Worm (Caenorhabditis elegans): ENCODE data around the gene Y39B6A.1.
A peak's percentile ranks its signal among the peaks of the same experiment; 100 is the strongest.

Y39B6A.1 gene

DNA sequence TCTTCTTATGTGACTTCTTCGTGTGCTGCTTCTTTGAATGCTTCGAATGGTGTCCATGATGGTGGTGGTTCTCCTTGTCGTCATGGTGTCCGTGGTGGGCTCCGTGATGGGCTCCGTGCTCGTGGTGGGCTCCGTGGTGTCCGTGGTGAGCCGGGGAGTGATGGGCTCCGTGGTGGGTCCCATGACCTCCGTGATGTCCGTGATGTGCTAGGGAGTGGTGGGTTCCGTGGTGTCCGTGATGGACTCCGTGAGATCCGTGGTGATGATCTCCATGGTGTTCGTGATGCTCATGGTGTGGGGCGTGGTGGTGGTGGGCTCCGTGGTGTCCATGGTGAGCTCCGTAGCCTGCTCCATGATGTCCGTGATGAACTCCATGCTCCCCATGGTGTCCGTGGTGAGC is 2.2 kb downstream of the Y39B6A.1 start:
- TF ChIP-seq W03F9.2 (tag; optimal IDR thresholded peaks at IDR 0.05) (no peak), dao-5 (tag; optimal IDR thresholded peaks at IDR 0.05) (no peak), him-1 (tag; optimal IDR thresholded peaks at IDR 0.05) (no peak)

DNA sequence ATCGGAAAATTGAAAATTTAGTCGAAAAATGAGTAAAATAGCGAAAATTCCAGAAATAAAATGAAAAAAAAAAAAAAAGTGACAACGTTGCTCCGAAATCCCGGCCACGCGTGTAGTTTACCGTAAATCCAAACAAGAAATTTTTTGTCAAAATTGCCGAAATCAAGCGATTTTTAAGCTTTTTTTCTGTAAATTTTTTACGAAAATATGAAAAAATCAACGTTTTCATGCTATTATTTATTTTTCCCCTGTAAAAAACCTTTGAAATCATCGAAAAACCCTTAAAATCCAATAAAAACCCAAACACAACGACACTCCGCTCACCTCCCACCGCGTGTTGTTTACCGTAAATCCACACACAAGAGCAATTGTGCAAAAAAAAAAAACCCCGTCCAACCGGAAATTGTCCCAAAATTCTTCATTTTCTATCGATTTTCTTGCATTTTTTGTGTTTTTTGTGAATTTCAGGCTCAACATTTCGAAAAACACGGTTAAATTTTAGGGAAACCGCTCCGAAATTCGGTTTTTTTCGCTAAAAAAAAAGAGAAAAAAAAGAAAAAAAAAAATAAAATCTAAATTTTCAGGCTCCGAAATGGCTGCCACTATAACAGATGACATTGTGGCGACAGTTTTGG is 13.3 kb downstream of the Y39B6A.1 start, which contains the start of the genes Y39B6A.3 and pph-5:
Gene Y39B6A.3 (minus strand): TSS at position 51 of the 635 bp plus-strand sequence.
Gene pph-5 (plus strand): TSS at position 585 of the 635 bp plus-strand sequence.
- no peak for TF ChIP-seq dao-5 (tag; optimal IDR thresholded peaks at IDR 0.05)
- no peak for TF ChIP-seq him-1 (tag; optimal IDR thresholded peaks at IDR 0.05)
- no peak for TF ChIP-seq W03F9.2 (tag; optimal IDR thresholded peaks at IDR 0.05)

DNA sequence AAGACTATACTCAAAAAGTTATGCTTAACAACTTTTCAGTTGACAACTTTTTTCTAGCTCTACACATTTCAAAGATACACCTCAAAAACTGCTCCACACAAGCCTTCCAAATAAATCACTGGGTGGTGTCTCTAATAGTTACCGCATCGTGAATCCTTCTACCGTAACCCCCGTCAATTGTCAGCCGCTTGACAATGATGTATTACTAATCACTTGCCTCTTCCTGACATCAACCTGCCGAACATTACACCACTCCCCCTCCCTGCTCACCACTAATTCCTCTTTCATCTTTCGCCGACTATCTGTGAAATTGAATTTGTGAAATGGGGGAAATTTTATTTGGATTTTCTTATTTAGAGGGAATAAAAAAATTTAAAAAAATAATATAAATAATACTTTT is 21.7 kb downstream of the Y39B6A.1 start:
- TF ChIP-seq dao-5 (tag; optimal IDR thresholded peaks at IDR 0.05) (no peak), him-1 (tag; optimal IDR thresholded peaks at IDR 0.05) (no peak), W03F9.2 (tag; optimal IDR thresholded peaks at IDR 0.05) (no peak)

DNA sequence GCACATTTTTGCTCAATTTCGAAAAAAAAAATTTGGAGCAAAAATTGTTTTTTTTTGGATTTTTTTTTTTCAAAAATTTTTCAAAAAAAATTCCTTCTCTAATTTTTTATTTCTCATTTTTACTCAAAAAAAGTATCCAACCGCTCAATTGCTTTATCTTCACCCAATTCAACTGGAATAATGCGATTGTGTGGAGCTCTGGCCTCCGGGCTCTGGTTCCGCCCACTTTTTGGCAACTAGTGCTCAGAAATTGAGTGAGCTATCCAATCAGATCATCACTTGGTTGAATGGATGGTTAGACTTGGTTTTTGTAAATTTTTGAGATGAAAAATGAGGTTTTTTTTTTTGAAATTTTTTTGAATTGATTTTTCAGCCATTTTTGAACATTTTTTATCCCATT is 24.5 kb downstream of the Y39B6A.1 start:
- TF ChIP-seq dao-5 (tag; optimal IDR thresholded peaks at IDR 0.05): no peak

DNA sequence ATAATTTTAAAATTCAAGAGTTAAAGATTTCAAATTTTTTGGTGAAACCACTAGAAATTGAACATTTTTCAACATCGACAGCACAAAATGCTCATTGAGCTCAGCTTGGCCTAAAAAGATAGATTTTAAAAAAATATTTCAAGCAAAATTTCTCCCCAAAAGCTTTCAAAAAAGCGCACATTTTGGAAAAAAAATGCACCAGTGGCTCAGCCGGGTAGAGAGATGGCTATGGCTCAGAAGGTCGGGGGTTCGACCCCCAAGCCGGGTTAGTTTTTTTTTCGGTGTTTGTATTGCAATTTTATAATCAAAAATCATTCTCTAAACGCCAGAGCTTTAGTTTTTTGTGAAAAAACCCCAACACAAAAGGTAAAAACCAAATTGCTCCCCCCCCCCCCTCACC is 25.6 kb downstream of the Y39B6A.1 start:
- TF ChIP-seq W03F9.2 (tag; optimal IDR thresholded peaks at IDR 0.05): no peak
- TF ChIP-seq him-1 (tag; optimal IDR thresholded peaks at IDR 0.05): no peak

DNA sequence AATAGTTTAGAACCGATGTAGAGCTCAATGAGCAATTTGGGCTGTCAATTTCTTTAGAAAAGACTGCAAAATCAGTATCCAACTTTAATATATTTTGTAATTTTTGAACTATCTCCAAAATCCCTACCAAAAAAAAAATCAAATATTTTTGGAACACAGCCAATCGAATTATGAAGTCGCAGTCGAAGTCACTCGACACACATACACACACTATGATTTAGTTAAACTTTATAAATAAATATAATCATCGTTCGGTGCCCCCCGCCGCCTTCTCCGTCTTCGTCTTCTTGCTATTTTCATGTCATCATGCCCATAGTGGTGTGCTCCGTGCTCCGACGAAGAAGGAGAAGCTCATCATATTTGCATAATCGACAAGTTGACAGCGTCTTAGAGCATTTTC is 26.3 kb downstream of the Y39B6A.1 start:
- TF ChIP-seq dao-5 (tag; optimal IDR thresholded peaks at IDR 0.05): no peak
- TF ChIP-seq him-1 (tag; optimal IDR thresholded peaks at IDR 0.05): no peak
- TF ChIP-seq W03F9.2 (tag; optimal IDR thresholded peaks at IDR 0.05): no peak

DNA sequence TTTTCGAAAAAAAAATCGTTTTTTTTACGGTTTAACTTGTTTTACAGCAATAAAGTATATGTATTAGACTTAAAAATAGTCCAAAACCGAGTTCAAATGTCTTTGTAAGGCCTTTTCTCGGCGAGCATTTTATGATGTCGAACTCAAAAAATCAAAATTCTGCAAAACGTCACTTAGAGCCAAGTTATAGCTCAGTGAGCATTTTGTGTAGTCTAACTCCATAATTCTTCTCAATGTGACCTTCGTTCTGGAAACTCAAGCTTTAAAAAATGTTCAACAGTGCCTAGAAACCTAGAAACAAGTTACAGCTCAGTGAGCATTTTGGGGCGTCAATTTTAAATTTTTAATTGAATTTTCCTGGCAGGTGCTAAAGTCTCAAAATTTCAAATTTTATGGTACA is 27.7 kb downstream of the Y39B6A.1 start:
- TF ChIP-seq W03F9.2 (tag; optimal IDR thresholded peaks at IDR 0.05): no peak
- no peak for TF ChIP-seq dao-5 (tag; optimal IDR thresholded peaks at IDR 0.05)
- no peak for TF ChIP-seq him-1 (tag; optimal IDR thresholded peaks at IDR 0.05)

DNA sequence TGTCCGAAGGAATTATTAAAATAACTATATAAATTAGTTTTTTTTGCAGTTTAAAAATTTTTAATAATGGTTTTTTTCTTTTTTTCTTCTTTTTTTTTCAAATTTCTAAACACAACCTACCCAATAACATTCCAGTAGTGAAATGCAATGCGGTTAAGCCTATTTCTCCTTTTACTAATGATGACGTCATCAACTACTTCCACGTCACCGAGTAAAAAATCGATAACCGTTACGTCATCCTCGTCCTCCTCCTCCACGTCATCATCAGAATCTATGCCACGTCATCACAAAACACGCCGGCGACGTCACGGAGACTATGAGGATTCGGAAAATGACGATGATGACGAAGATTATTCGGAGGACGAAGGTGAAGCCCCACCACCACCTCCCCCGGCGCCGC is 28.8 kb downstream of the Y39B6A.1 start, which contains the start of gene hot-2:
Gene hot-2 (plus strand): TSS at position 134 of the 400 bp plus-strand sequence.
- no peak for TF ChIP-seq dao-5 (tag; optimal IDR thresholded peaks at IDR 0.05)

DNA sequence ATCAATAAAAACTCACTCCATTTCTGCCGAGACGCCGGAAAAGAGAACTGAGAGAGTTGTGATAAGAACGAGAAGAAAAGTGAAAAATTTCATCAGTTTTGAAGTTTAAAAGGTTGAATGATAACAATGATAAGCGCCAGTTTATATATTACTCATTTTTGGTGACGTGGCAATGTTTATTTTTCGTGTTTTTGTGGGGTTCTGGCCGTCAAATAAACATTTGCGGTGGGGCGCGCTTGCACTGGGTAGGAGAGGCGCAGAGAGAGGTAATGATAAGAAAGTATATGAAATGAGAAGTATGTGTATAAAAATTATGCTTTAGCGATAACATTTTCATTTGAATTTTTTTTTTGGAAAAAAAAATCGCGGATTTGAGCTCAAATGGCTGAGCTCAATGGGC is 44.7 kb downstream of the Y39B6A.1 start, which contains the start of gene Y39B6A.5:
Gene Y39B6A.5 (minus strand): TSS at position 214 of the 400 bp plus-strand sequence.
- TF ChIP-seq him-1 (tag; optimal IDR thresholded peaks at IDR 0.05): no peak
- TF ChIP-seq dao-5 (tag; optimal IDR thresholded peaks at IDR 0.05): no peak
- peak; percentile 47 for TF ChIP-seq W03F9.2 (tag; optimal IDR thresholded peaks at IDR 0.05)

DNA sequence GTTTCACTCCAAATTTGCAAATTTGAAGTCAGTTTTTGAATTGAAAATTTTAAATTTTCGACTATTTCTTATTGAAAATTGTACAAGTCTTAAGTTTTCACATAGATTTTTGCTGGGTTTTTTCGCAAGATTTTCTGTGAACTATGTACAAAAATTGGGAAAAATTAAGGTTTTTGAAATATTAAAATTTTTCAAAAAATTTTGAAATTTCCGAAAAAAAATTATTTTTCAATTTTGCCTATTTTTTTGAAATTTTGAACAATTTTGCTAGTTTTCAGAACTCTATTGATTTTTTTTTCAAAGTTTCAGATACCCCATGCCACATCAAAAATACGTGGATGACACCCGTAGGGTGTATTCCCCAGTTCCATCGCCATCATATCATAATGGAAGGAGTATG is 49.6 kb downstream of the Y39B6A.1 start, which contains the start of gene tsp-13:
Gene tsp-13 (plus strand): TSS at position 301 of the 400 bp plus-strand sequence.
- TF ChIP-seq dao-5 (tag; optimal IDR thresholded peaks at IDR 0.05) (no peak), W03F9.2 (tag; optimal IDR thresholded peaks at IDR 0.05) (no peak), him-1 (tag; optimal IDR thresholded peaks at IDR 0.05) (no peak)

DNA sequence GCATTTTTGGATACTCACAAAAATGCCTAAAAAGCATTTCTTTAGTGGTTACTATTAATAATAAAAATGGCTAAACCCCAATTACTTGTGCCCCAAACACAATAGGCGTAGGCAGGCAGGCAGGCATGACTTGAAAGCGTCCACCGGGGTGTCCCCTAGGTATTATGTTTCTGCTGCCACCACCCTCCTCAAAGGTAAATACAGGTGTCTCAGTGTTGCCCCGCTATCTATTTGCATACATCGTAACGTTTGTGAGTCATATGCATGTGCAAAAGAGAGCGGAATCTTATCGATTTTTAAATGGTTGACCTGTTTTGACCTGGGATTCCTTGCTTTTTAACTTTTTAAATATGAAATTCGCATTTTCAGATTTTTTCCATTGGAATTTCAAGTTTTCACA is 50.2 kb downstream of the Y39B6A.1 start:
- TF ChIP-seq him-1 (tag; optimal IDR thresholded peaks at IDR 0.05) (no peak), dao-5 (tag; optimal IDR thresholded peaks at IDR 0.05) (no peak), W03F9.2 (tag; optimal IDR thresholded peaks at IDR 0.05) (no peak)

DNA sequence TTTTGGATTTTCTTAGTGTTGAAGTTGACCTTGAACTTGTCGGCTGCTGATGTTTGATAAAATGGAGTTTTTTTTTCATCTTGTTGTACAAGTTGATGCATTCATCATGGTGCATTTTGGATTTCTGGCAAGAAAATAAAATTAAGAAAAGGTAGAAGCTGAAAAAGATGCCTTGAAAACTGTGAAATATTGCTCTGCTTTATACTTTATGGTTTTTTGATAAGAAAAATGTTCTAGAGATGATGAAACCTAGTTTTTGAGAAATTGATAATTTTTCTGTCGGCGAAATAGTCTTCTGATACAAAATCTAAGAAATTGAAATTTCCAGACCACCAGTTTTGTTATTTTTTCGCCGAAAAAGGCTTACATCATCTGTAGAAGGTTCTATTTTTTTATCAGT is 51.1 kb downstream of the Y39B6A.1 start, which contains the start of gene Y39B6A.69:
Gene Y39B6A.69 (minus strand): TSS at position 101 of the 400 bp plus-strand sequence.
- no peak for TF ChIP-seq dao-5 (tag; optimal IDR thresholded peaks at IDR 0.05)
- TF ChIP-seq him-1 (tag; optimal IDR thresholded peaks at IDR 0.05): no peak
- TF ChIP-seq W03F9.2 (tag; optimal IDR thresholded peaks at IDR 0.05): no peak

Measured in whole organism, L4/young adult.